Fruit fly (Drosophila melanogaster) whole organism, pupa: ENCODE results near the gene Gclc.

ENCODE experiments used
- CG13204 ChIP-seq: fragments of 200-800 bp; sonication (Bioruptor generic); optimal IDR thresholded peaks from 2 replicates; lab custom pipeline; 2018; ENCODE audit warnings: missing biosample characterization, mild to moderate bottlenecking, missing genetic modification characterization, moderate library complexity
- CG14655 ChIP-seq: fragments of 200-800 bp; sonication (Bioruptor generic); optimal IDR thresholded peaks from 3 replicates; lab custom pipeline; 2017; ENCODE audit warnings: mild to moderate bottlenecking, missing biosample characterization, missing genetic modification reagents, missing genetic modification characterization
- CG15710 ChIP-seq: fragments of 200-800 bp; sonication (Bioruptor generic); optimal IDR thresholded peaks from 2 replicates; lab custom pipeline; 2018; ENCODE audit warnings: missing biosample characterization, mild to moderate bottlenecking, missing genetic modification characterization, moderate library complexity
- CG17806 ChIP-seq: fragments of 200-800 bp; sonication (Bioruptor generic); optimal IDR thresholded peaks from 2 replicates; lab custom pipeline; 2018; ENCODE audit warnings: missing biosample characterization, mild to moderate bottlenecking, missing genetic modification characterization, moderate library complexity
- CG32121 ChIP-seq: fragments of 200-800 bp; sonication (Bioruptor generic); IDR thresholded peaks from 2 replicates; pipeline ENCODE4 v1.3.6; 2022; ENCODE audit warnings: missing biosample characterization, missing genetic modification characterization
- CG34367 ChIP-seq: fragments of 200-800 bp; sonication (Bioruptor generic); optimal IDR thresholded peaks from 2 replicates; lab custom pipeline; 2018; ENCODE audit warnings: missing biosample characterization, mild to moderate bottlenecking, missing genetic modification characterization
- CG8159 ChIP-seq: fragments of 200-800 bp; sonication (Bioruptor generic); optimal IDR thresholded peaks from 3 replicates; lab custom pipeline; 2018; ENCODE audit warnings: missing biosample characterization, mild to moderate bottlenecking, missing genetic modification characterization, moderate library complexity
- CG8301 ChIP-seq: fragments of 200-800 bp; sonication (Bioruptor generic); optimal IDR thresholded peaks from 2 replicates; lab custom pipeline; 2018; ENCODE audit warnings: missing biosample characterization, mild to moderate bottlenecking, missing genetic modification characterization
- fd96Ca ChIP-seq: fragments of 200-800 bp; sonication (Bioruptor generic); IDR thresholded peaks from 3 replicates; pipeline ENCODE4 v1.3.6; 2022; ENCODE audit warnings: missing biosample characterization, missing genetic modification characterization

- TF ChIP-seq fd96Ca (GFP tag; lab: Robert Waterston, UW) (no peak), CG13204 (GFP tag; lab: Kevin White, UChicago) (no peak), CG15710 (tag; lab: Kevin White, UChicago) (no peak), CG17806 (tag; lab: Kevin White, UChicago) (no peak), CG14655 (GFP tag; lab: Kevin White, UChicago) (no peak), CG34367 (no peak), CG8159 (tag; lab: Kevin White, UChicago) (no peak), CG32121 (GFP tag; lab: Robert Waterston, UW) (no peak), CG8301 (tag; lab: Kevin White, UChicago) (no peak)
Measured at dm6 chrX:8110984-8111383, 5.0 kb downstream of the Gclc start.
